Fruit fly (Drosophila melanogaster) Kc167 (cell line): Measurements from ENCODE around the gene atk.

Source experiments
- Myc ChIP-seq: fragments of >200 bp; optimal IDR thresholded peaks from 2 replicates; lab custom pipeline; 2017; ENCODE audit warnings: missing external identifiers
- Sin3A ChIP-seq: fragments of >200 bp; optimal IDR thresholded peaks from 2 replicates; lab custom pipeline; 2018; ENCODE audit warnings: missing external identifiers
- h ChIP-seq: fragments of >200 bp; optimal IDR thresholded peaks from 3 replicates; lab custom pipeline; 2018; ENCODE audit warnings: missing external identifiers
- insv ChIP-seq: fragments of >200 bp; optimal IDR thresholded peaks from 3 replicates; lab custom pipeline; 2018; ENCODE audit warnings: missing external identifiers
- psq ChIP-seq: fragments of >200 bp; optimal IDR thresholded peaks from 2 replicates; lab custom pipeline; 2017; ENCODE audit warnings: missing external identifiers
- ttk ChIP-seq: sonication (Bioruptor generic); optimal IDR thresholded peaks from 2 replicates; lab custom pipeline; 2017; ENCODE audit warnings: missing external identifiers

atk gene

DNA sequence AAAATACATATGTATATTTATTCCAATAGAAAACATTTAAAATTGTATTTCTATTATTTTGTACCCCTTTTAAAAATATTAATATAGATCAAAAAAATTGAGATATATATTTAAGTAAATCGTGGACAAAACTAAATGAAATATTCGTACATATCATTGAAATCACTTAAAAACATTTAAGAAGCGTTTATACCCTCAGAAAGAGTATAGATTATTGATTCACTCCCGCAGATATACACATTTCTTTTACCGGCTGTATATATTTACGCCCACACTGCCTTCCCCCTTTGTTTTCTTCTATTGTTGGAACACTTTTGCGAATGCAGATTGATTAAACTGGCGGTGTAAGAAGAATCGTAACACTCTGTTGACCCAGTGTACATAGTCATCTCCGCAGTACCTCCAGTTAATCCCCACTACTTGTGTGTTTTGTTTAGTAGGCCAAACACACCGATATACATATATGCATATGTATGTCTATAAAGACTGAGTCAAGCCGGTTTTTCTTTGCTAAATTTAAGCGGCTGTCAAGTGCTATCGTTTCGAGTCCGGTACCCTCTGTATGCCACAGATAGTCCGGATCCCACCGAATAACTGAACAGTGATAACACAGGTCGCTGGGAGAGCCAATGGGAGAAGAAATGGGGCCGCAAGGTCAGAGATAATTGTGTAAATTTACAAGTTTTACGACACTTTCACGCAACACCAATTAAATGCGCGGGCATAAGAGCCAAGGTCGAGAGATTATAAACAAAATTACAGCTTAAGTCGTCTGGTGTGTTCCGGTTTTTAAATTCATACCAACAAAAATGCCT, 7.0 kb upstream of the atk start:
- TF ChIP-seq Myc (lab: Kevin White, UChicago) (no peak), ttk (lab: Kevin White, UChicago) (no peak), h (lab: Kevin White, UChicago) (no peak), psq (lab: Kevin White, UChicago) (no peak), insv (lab: Kevin White, UChicago) (no peak), Sin3A (lab: Kevin White, UChicago) (no peak)

DNA sequence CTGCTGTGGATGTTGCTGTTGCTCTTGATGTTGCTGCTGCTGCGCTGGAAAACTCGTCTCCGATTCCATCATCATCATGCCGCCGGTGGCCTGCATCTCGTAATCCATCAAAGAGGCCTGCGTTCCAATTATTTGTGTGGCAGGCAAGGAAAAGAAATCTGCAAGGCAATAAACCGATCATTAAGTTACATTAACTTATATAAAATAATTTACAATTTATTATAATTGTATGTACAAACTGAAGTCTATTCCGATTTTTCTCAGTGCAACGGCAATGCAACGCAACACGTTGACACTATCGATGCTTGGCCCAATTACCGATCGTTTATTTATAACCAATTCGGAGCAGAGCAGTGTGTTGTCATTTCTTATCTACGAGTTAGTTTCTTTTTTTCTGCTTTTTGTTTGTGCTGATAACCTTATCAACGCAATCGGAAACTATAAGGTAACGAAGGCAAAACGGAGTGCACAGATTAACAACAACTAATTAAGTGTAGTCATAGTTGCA, 6.4 kb upstream of the atk start:
- TF ChIP-seq h (lab: Kevin White, UChicago), result no peak
- TF ChIP-seq Myc (lab: Kevin White, UChicago), result no peak
- TF ChIP-seq psq (lab: Kevin White, UChicago), result no peak
- TF ChIP-seq insv (lab: Kevin White, UChicago), result no peak
- TF ChIP-seq ttk (lab: Kevin White, UChicago), result no peak
- no peak for TF ChIP-seq Sin3A (lab: Kevin White, UChicago)

DNA sequence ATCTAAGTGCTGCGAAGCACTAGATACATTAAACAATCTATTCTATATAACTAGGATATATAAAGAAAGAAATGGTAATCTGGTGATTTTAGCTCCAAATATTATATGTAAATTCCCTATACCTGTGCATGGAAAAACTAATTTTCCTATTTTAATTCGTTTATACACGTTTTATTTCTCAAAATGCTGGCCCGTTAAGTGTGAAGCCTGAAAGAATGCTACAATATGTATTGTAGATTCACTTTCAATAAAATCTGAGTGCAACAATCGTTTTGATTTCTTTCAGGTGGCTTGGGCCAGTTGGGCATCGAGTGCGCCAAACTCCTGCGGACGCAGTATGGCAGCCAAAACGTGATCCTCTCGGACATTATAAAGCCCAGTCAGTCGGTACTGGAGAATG, 2.8 kb upstream of the atk start:
- TF ChIP-seq h (lab: Kevin White, UChicago) (no peak), ttk (lab: Kevin White, UChicago) (no peak), Myc (lab: Kevin White, UChicago) (no peak), Sin3A (lab: Kevin White, UChicago) (no peak), insv (lab: Kevin White, UChicago) (no peak), psq (lab: Kevin White, UChicago) (no peak)

DNA sequence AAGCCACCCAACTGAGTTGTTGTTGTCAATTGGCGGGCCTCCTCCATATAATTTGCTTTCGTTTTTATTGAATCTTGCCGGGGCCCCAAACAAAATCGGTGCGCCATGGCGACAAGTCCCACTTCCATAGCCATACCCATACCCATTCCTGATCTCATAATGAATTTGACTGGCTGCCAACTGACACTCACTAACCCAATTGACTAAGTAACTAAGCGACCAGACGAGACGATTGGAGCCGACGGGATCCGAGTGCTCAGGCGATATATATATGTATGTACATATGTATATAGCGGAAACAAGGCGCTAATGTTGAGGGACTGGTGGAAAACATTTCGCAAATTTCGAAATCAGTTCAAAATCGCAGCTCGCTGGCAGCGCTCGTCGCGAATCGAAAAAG, 1.9 kb upstream of the atk start, which contains the start of gene Tdh:
Tdh (plus strand) TSS at position 346 of the 400 bp plus-strand sequence.
- TF ChIP-seq Sin3A (lab: Kevin White, UChicago) (no peak), Myc (lab: Kevin White, UChicago) (no peak), insv (lab: Kevin White, UChicago) (no peak), psq (lab: Kevin White, UChicago) (no peak), ttk (lab: Kevin White, UChicago) (no peak), h (lab: Kevin White, UChicago) (no peak)

DNA sequence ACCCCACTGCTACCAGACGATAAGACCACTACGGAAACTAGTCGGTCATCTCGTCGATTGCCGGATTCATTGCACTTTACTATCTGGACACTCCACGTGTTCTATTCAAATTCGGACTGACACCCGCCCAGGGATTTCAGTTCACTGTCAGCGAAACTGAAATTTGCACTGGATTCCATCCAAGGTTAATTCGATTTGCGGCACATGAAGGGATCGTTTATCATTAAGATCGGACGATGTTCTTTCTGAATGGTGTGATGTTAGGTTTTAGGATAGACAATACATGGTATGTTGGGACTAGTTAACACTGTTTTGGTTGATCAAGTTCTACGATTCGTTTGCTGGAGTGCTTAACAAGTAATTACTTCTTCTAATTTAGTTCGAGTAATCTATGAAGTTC, 1.3 kb upstream of the atk start, which contains the start of gene CG42764:
CG42764 (minus strand) TSS at position 101 of the 400 bp plus-strand sequence.
- TF ChIP-seq Sin3A (lab: Kevin White, UChicago), result no peak
- TF ChIP-seq psq (lab: Kevin White, UChicago), result no peak
- no peak for TF ChIP-seq Myc (lab: Kevin White, UChicago)
- TF ChIP-seq ttk (lab: Kevin White, UChicago), result no peak
- no peak for TF ChIP-seq insv (lab: Kevin White, UChicago)
- no peak for TF ChIP-seq h (lab: Kevin White, UChicago)

DNA sequence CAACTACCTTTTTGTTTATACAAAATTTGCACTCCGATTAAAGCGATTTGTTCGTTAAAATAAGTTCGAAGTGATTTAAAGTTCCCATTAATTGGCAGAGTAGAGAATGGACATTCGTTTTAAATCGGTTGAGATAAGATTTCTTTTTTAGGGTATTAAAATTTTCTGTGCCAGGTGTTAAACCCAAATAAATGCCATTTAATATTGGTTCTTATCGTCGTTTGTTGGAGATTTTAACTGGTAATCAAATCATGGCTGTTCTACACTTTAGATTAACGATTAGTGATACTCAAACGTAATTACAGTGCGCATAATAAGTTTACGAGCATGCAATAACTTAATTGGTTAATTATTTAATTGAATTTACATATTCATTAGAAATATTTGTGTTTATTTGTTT, 2.3 kb downstream of the atk start:
- TF ChIP-seq Sin3A (lab: Kevin White, UChicago) (no peak), h (lab: Kevin White, UChicago) (no peak), insv (lab: Kevin White, UChicago) (no peak), Myc (lab: Kevin White, UChicago) (no peak), ttk (lab: Kevin White, UChicago) (no peak), psq (lab: Kevin White, UChicago) (no peak)

DNA sequence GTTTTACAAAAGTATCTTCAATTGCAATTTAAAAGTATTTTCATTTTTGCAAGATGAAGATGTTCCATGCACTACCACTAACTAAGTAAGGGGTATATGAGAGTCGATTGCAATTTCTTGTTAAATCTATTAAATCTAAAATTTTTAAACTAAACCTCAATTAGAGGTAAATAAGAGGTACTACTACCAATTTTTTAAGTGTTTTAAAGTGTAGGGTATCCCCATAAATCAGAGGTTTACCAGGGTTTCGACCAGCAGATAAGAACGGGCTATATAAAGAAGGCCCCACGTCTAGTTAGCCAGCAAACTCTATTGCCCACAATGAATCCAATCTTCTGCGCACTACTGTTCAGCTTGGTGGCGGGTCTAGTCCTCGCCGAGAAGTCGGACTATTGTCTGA, 4.3 kb downstream of the atk start, which contains the start of gene mag:
mag (plus strand) TSS at position 301 of the 400 bp plus-strand sequence.
- TF ChIP-seq Myc (lab: Kevin White, UChicago) (no peak), Sin3A (lab: Kevin White, UChicago) (no peak), psq (lab: Kevin White, UChicago) (no peak), insv (lab: Kevin White, UChicago) (no peak), h (lab: Kevin White, UChicago) (no peak), ttk (lab: Kevin White, UChicago) (no peak)

DNA sequence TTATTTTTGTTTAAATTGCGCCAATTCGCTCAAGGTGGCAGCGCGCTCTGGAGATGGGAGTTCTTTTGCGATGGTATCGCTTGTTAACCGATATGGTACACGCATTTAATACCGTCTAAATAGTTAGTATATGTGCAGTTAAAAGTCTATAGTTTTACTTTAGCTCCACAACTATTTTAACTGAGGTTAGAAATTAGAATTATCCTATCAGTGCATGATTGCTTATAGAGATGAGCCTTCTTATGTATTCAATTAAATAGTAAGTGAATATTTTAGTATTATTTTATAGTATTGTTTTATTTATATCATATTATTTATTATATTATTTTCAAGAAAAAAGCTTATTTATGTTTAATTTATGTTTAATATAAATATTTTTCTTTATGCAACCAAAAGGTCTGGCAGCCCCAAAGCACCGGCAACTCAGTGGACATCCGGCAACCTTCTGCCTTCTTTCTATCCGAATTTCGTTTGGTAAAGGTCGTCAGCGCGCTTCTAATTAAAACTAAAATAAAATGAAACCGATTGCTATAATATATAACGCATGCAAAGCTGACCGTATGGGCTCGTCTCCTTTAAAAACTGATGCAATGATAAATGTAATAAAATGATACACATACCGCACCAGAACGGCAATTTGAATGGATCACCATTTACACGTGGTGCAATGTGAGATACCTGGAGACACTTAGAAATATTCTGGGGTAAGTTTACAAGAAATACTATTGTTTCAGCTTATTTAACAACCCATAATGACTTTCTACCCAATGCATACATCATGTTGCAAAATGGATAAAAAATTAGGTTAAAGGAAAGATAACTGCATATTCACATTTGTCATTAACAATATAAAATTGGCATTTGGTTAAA, 11.6 kb downstream of the atk start, which contains the start of gene CG5199:
CG5199 (minus strand) TSS at position 52 of the 870 bp plus-strand sequence.
- TF ChIP-seq insv (lab: Kevin White, UChicago), result no peak
- no peak for TF ChIP-seq h (lab: Kevin White, UChicago)
- TF ChIP-seq Sin3A (lab: Kevin White, UChicago), result no peak
- no peak for TF ChIP-seq Myc (lab: Kevin White, UChicago)
- TF ChIP-seq ttk (lab: Kevin White, UChicago), result no peak

DNA sequence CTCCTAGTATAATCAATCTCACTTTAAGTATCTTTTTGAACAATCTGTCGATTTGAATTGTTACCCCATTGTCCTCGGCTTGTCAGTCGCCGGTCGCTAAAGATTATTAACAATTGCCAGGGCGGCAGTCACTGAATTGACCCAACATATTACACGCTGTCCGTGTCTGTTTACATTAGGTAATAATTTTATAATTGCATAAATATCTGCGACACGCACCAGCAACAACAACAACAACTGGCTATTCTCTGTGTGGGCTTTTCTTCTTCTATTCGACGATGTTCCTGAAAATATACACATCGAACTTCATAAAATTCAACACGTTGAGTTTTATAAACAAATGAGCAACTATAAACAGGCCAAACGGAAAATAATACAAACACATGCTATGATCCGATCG, 15.9 kb downstream of the atk start:
- TF ChIP-seq insv (lab: Kevin White, UChicago), result no peak
- no peak for TF ChIP-seq ttk (lab: Kevin White, UChicago)
- TF ChIP-seq psq (lab: Kevin White, UChicago), result no peak
- TF ChIP-seq Sin3A (lab: Kevin White, UChicago), result no peak
- no peak for TF ChIP-seq h (lab: Kevin White, UChicago)
- no peak for TF ChIP-seq Myc (lab: Kevin White, UChicago)

DNA sequence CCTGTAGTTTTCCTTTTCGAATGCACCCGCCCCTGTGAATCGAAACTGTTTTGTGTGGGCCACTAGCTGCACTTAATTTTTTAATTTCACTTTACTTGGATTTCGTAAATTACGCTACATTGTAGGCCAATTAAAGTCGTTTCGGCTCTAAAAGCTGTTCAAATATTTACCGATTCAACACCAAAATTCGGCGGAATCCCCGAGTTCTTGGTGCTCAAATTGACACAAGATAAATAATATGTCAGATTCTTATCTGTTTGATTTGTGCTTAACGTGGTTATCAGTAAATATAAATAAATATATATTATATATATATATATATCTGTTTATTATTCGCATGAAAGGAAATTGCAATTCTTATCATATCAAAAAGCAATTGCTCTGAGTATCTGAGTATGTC, 16.7 kb downstream of the atk start:
- TF ChIP-seq Myc (lab: Kevin White, UChicago) (no peak), ttk (lab: Kevin White, UChicago) (no peak), insv (lab: Kevin White, UChicago) (no peak), h (lab: Kevin White, UChicago) (no peak), Sin3A (lab: Kevin White, UChicago) (no peak), psq (lab: Kevin White, UChicago) (no peak)
